Fruit fly (Drosophila melanogaster) whole organism, adult: Measurements from ENCODE around the gene sds22.

Source experiments
- CG33017 ChIP-seq: fragments of 200-800 bp; sonication (Bioruptor generic); optimal IDR thresholded peaks from 2 replicates; lab custom pipeline; 2018; ENCODE audit warnings: missing biosample characterization, mild to moderate bottlenecking, missing genetic modification characterization, moderate library complexity
- Hr96 ChIP-seq: fragments of 200-800 bp; sonication (Bioruptor generic); optimal IDR thresholded peaks from 2 replicates; lab custom pipeline; 2016; ENCODE audit warnings: missing biosample characterization, missing genetic modification characterization

DNA sequence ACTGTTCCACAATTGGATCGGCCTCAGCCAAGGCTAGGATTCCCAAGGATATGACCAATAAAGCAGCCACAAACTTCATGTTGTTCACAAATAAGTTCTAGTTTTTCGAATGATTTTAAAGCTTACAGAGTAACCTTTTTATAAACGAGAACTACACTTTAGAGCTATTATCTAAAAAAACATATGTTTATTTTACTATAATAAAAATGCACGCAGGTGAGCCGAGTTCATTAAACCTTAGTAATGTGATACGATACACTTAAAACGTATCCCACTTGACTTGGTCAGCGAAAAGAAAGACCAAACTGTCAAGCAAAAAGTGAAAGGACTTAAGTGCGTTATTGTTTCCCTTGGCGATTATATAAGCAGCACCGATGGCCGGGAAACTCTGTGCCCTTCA, 42.9 kb downstream of the sds22 start, which contains the start of gene CG44090:
- TF ChIP-seq Hr96 (GFP tag; lab: Kevin White, UChicago): no peak
- no peak for TF ChIP-seq CG33017 (tag; lab: Kevin White, UChicago)
